Worm (Caenorhabditis elegans): ENCODE results near the gene C50D2.10.

DNA sequence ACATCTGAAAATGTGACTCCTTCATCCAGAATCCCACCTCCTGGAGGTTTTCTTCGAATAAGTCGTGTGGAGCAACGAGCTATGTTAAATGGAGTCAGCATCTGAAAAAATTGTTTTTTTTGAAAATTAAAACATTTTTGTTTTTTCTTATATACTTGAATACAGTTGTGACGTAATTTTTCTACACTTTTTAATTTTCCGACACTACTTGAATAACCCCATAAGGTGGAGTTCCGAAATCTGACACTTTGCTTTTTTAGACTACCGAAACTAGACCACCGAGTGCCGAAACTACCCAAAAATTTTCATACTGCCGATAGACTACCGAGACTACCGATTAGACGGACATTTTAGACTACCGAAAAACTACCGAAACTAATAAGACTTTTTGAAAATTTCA, 7.5 kb upstream of the C50D2.10 start, which contains the start of gene mcat-1:
- TF ChIP-seq unc-55 (GFP tag; optimal IDR thresholded peaks at IDR 0.05) (no peak), nfya-1 (tag; optimal IDR thresholded peaks at IDR 0.05) (no peak), zip-5 (tag; optimal IDR thresholded peaks at IDR 0.05) (no peak), hlh-30 (tag; optimal IDR thresholded peaks at IDR 0.05; ENCODE audit: insufficient read depth) (no peak), syd-9 (tag; optimal IDR thresholded peaks at IDR 0.05) (no peak), nhr-232 (tag; optimal IDR thresholded peaks at IDR 0.05) (no peak), che-1 (tag; optimal IDR thresholded peaks at IDR 0.05) (no peak), K09A11.1 (tag; optimal IDR thresholded peaks at IDR 0.05; ENCODE audit: insufficient read depth) (no peak), ama-1 (optimal IDR thresholded peaks at IDR 0.05) (no peak), dve-1 (tag; optimal IDR thresholded peaks at IDR 0.05) (no peak), nhr-11 (tag; optimal IDR thresholded peaks at IDR 0.05) (no peak)

Measured in whole organism, late embryonic.